Worm (Caenorhabditis elegans) whole organism, L4 larva: Measurements from ENCODE around the gene clec-164.

Source experiments
- F26F4.8 ChIP-seq: fragments of 200-800 bp; sonication (Bioruptor generic); conservative IDR thresholded peaks from 2 replicates; pipeline ENCODE4 v1.3.6; 2022; ENCODE audit warnings: missing genetic modification characterization, missing compliant biosample characterization
- F49E8.2 ChIP-seq: sonication (generic microtip); optimal IDR thresholded peaks from 2 replicates; lab custom pipeline; 2016; ENCODE audit warnings: missing compliant biosample characterization, mild to moderate bottlenecking, missing genetic modification characterization, borderline replicate concordance
- R02D3.7 ChIP-seq: fragments of 150-350 bp; sonication (generic microtip); optimal IDR thresholded peaks from 3 replicates; lab custom pipeline; 2014; ENCODE audit warnings: missing biosample characterization, missing genetic modification characterization
- Y48G9A.11 ChIP-seq: fragments of 200-800 bp; sonication (Bioruptor generic); IDR thresholded peaks from 2 replicates; pipeline ENCODE4 v1.3.6; 2022; ENCODE audit warnings: missing genetic modification reagents, missing genetic modification characterization, missing compliant biosample characterization
- Y75B8A.6 ChIP-seq: fragments of 200-800 bp; sonication (Bioruptor generic); IDR thresholded peaks from 2 replicates; pipeline ENCODE4 v1.3.6; 2022; ENCODE audit warnings: missing genetic modification reagents, missing genetic modification characterization, missing compliant biosample characterization
- ZK337.2 ChIP-seq: fragments of 200-800 bp; sonication (Bioruptor generic); IDR thresholded peaks from 2 replicates; pipeline ENCODE4 v1.3.6; 2022; ENCODE audit warnings: missing genetic modification reagents, missing genetic modification characterization, missing compliant biosample characterization
- attf-4 ChIP-seq: sonication (generic microtip); optimal IDR thresholded peaks from 3 replicates; lab custom pipeline; 2017; ENCODE audit warnings: missing biosample characterization, missing genetic modification characterization
- cey-2 ChIP-seq: sonication (generic microtip); optimal IDR thresholded peaks from 3 replicates; lab custom pipeline; 2017; ENCODE audit warnings: missing genetic modification characterization, mild to moderate bottlenecking, missing compliant biosample characterization, antibody characterized with exemption, borderline replicate concordance; ENCODE audit not compliant: insufficient read depth
- ctbp-1 ChIP-seq: fragments of 200-800 bp; sonication (Bioruptor generic); IDR thresholded peaks from 2 replicates; pipeline ENCODE4 v1.3.6; 2022; ENCODE audit warnings: missing genetic modification reagents, missing genetic modification characterization, missing compliant biosample characterization
- daf-12 ChIP-seq: fragments of 150-350 bp; optimal IDR thresholded peaks from 2 replicates; lab custom pipeline; 2014; ENCODE audit warnings: missing biosample characterization, missing genetic modification reagents, missing genetic modification characterization
- daf-16 ChIP-seq, 3 experiments: sonication (generic microtip); optimal IDR thresholded peaks; 2 replicates each; lab custom pipeline; 2016 to 2017; ENCODE audit warnings: missing genetic modification characterization in 3 of 3, missing genetic modification reagents in 3 of 3, mild to moderate bottlenecking in 2 of 3, missing compliant biosample characterization in 2 of 3, missing biosample characterization in 1 of 3, moderate library complexity in 1 of 3
- daf-8 ChIP-seq: fragments of 200-800 bp; sonication (Bioruptor generic); IDR thresholded peaks from 2 replicates; pipeline ENCODE4 v1.3.6; 2022; ENCODE audit warnings: missing genetic modification characterization, missing compliant biosample characterization
- dmd-6 ChIP-seq: fragments of 200-800 bp; sonication (Bioruptor generic); IDR thresholded peaks from 2 replicates; pipeline ENCODE4 v1.3.6; 2022; ENCODE audit warnings: missing genetic modification reagents, missing genetic modification characterization, missing compliant biosample characterization
- duxl-1 ChIP-seq: sonication (generic microtip); optimal IDR thresholded peaks from 2 replicates; lab custom pipeline; 2016; ENCODE audit warnings: mild to moderate bottlenecking, missing genetic modification characterization, moderate library complexity, missing compliant biosample characterization; ENCODE audit not compliant: poor library complexity
- dve-1 ChIP-seq: sonication (generic microtip); optimal IDR thresholded peaks from 2 replicates; lab custom pipeline; 2017; ENCODE audit warnings: antibody characterized with exemption, mild to moderate bottlenecking, missing genetic modification characterization, missing compliant biosample characterization; ENCODE audit not compliant: insufficient read depth
- egl-27 ChIP-seq: sonication (generic microtip); optimal IDR thresholded peaks from 3 replicates; lab custom pipeline; 2017; ENCODE audit warnings: missing biosample characterization, missing genetic modification reagents, missing genetic modification characterization
- egl-43 ChIP-seq: fragments of 200-800 bp; sonication (Bioruptor generic); IDR thresholded peaks from 2 replicates; pipeline ENCODE4 v1.3.6; 2022; ENCODE audit warnings: missing genetic modification reagents, missing genetic modification characterization, missing compliant biosample characterization
- fos-1 ChIP-seq: fragments of 150-350 bp; optimal IDR thresholded peaks from 2 replicates; lab custom pipeline; 2014; ENCODE audit warnings: missing biosample characterization, missing genetic modification characterization
- hif-1 ChIP-seq, 2 experiments: sonication (generic microtip); optimal IDR thresholded peaks; 2 replicates each; lab custom pipeline; 2016 to 2017; ENCODE audit warnings: missing compliant biosample characterization in 2 of 2, missing genetic modification characterization in 2 of 2, missing genetic modification reagents in 2 of 2, missing genotype in 2 of 2, mild to moderate bottlenecking in 1 of 2
- jun-1 ChIP-seq: fragments of 150-350 bp; optimal IDR thresholded peaks from 2 replicates; lab custom pipeline; 2014; ENCODE audit warnings: missing biosample characterization, missing genetic modification reagents, missing genetic modification characterization
- lim-7 ChIP-seq: fragments of 200-800 bp; sonication (Bioruptor generic); IDR thresholded peaks from 2 replicates; pipeline ENCODE4 v1.3.6; 2022; ENCODE audit warnings: missing genetic modification characterization, missing compliant biosample characterization
- lin-13 ChIP-seq: fragments of 150-350 bp; optimal IDR thresholded peaks from 2 replicates; lab custom pipeline; 2014; ENCODE audit warnings: missing biosample characterization, missing genetic modification reagents, missing genetic modification characterization
- lin-15B ChIP-seq: fragments of 150-350 bp; sonication (generic microtip); optimal IDR thresholded peaks from 3 replicates; lab custom pipeline; 2014; ENCODE audit warnings: missing biosample characterization, missing genetic modification characterization
- lin-29 ChIP-seq: fragments of 200-800 bp; sonication (Bioruptor generic); IDR thresholded peaks from 2 replicates; pipeline ENCODE4 v1.3.6; 2022; ENCODE audit warnings: missing genetic modification reagents, missing genetic modification characterization, missing compliant biosample characterization
- lsy-2 ChIP-seq, 2 experiments: fragments of 150-350 bp in 1 of 2; sonication (generic microtip) in 1 of 2; optimal IDR thresholded peaks; 2 replicates each; lab custom pipeline; 2014 to 2017; ENCODE audit warnings: missing biosample characterization in 2 of 2, missing genetic modification characterization in 2 of 2
- madf-5 ChIP-seq, 2 experiments: fragments of 200-800 bp; sonication (Bioruptor generic); IDR thresholded peaks; 2 replicates each; pipeline ENCODE4 v1.3.6; 2022; ENCODE audit warnings: missing compliant biosample characterization in 2 of 2, missing genetic modification characterization in 2 of 2
- mdl-1 ChIP-seq, 2 experiments: fragments of 150-350 bp in 1 of 2; sonication (generic microtip) in 1 of 2; optimal IDR thresholded peaks; 2 replicates each; lab custom pipeline; 2014 to 2017; ENCODE audit warnings: missing biosample characterization in 2 of 2, missing genetic modification characterization in 2 of 2
- mxl-2 ChIP-seq: fragments of 200-800 bp; sonication (Bioruptor generic); conservative IDR thresholded peaks from 2 replicates; pipeline ENCODE4 v1.3.6; 2022; ENCODE audit warnings: missing genetic modification reagents, missing genetic modification characterization, missing compliant biosample characterization
- mxl-3 ChIP-seq: fragments of 200-800 bp; sonication (Bioruptor generic); optimal IDR thresholded peaks from 2 replicates; lab custom pipeline; 2018; ENCODE audit warnings: mild to moderate bottlenecking, missing genetic modification characterization, missing compliant biosample characterization
- nhr-11 ChIP-seq: fragments of 150-350 bp; optimal IDR thresholded peaks from 2 replicates; lab custom pipeline; 2014; ENCODE audit warnings: missing biosample characterization, missing genetic modification characterization
- nhr-111 ChIP-seq: fragments of 200-800 bp; sonication (Bioruptor generic); optimal IDR thresholded peaks from 2 replicates; lab custom pipeline; 2018; ENCODE audit warnings: mild to moderate bottlenecking, missing genetic modification characterization, missing compliant biosample characterization
- nhr-25 ChIP-seq: sonication (generic microtip); optimal IDR thresholded peaks from 2 replicates; lab custom pipeline; 2017; ENCODE audit warnings: missing genetic modification characterization, mild to moderate bottlenecking, missing compliant biosample characterization, antibody characterized with exemption, moderate library complexity, borderline replicate concordance; ENCODE audit not compliant: insufficient read depth
- nhr-28 ChIP-seq: fragments of 150-350 bp; optimal IDR thresholded peaks from 2 replicates; lab custom pipeline; 2014; ENCODE audit warnings: missing biosample characterization, missing genetic modification characterization
- nhr-41 ChIP-seq: fragments of 200-800 bp; sonication (Bioruptor generic); IDR thresholded peaks from 2 replicates; pipeline ENCODE4 v1.3.6; 2022; ENCODE audit warnings: missing genetic modification reagents, missing genetic modification characterization, missing compliant biosample characterization
- pqm-1 ChIP-seq: sonication (generic microtip); optimal IDR thresholded peaks from 2 replicates; lab custom pipeline; 2017; ENCODE audit warnings: missing biosample characterization, missing genetic modification characterization
- spr-1 ChIP-seq: sonication (generic microtip); optimal IDR thresholded peaks from 2 replicates; lab custom pipeline; 2016; ENCODE audit warnings: mild to moderate bottlenecking, missing genetic modification characterization, missing compliant biosample characterization
- tag-97 ChIP-seq: fragments of 200-800 bp; sonication (Bioruptor generic); IDR thresholded peaks from 2 replicates; pipeline ENCODE4 v1.3.6; 2022; ENCODE audit warnings: missing genetic modification characterization, missing compliant biosample characterization
- unc-62 ChIP-seq, 3 experiments: fragments of 150-350 bp in 1 of 3; sonication (generic microtip); optimal IDR thresholded peaks in 2 of 3; peaks in 1 of 3; 1 replicate in 1 of 3; 2 replicates in 2 of 3; lab custom pipeline; 2014 to 2017; ENCODE audit warnings: missing biosample characterization in 3 of 3, missing genetic modification characterization in 3 of 3, missing genetic modification reagents in 3 of 3, missing genotype in 1 of 3
- vab-7 ChIP-seq: fragments of 200-800 bp; sonication (Bioruptor generic); IDR thresholded peaks from 2 replicates; pipeline ENCODE4 v1.3.6; 2022; ENCODE audit warnings: missing genetic modification reagents, missing genetic modification characterization, missing compliant biosample characterization
- zag-1 ChIP-seq: fragments of 150-350 bp; optimal IDR thresholded peaks from 2 replicates; lab custom pipeline; 2014; ENCODE audit warnings: missing biosample characterization, missing genetic modification characterization
- zip-11 ChIP-seq: fragments of 200-800 bp; sonication (Bioruptor generic); IDR thresholded peaks from 2 replicates; pipeline ENCODE4 v1.3.6; 2022; ENCODE audit warnings: missing genetic modification characterization, missing compliant biosample characterization
- ztf-7 ChIP-seq: fragments of 150-350 bp; optimal IDR thresholded peaks from 2 replicates; lab custom pipeline; 2014; ENCODE audit warnings: missing biosample characterization, missing genetic modification characterization

The clec-164 gene

ce11 chrIV:675471-676159 lies 40.8 kb upstream of the clec-164 start, which contains the start of the genes K11H12.4 and K11H12.10:
TSS of gene K11H12.4 (minus strand) at chrIV:675883.
TSS of gene K11H12.10 (plus strand) at chrIV:676075.
- TF ChIP-seq daf-16 (GFP tag; optimal IDR thresholded peaks at IDR 0.05; lab: Kevin White, UChicago) = no peak
- TF ChIP-seq daf-16 (tag; optimal IDR thresholded peaks at IDR 0.05; lab: Kevin White, UChicago) = peak; percentile 16
- TF ChIP-seq lin-13 (GFP tag; lab: Kevin White, UChicago) = no peak
- TF ChIP-seq unc-62 (GFP tag; optimal IDR thresholded peaks at IDR 0.05 in 1 of 2; lab: Kevin White, UChicago) = peak in 1 of 2 experiments; percentile 92
- no peak for TF ChIP-seq unc-62 (tag; optimal IDR thresholded peaks at IDR 0.05; lab: Kevin White, UChicago)
- peak; percentile 69 for TF ChIP-seq dmd-6 (GFP tag; lab: Robert Waterston, UW)
- peak; percentile 37 for TF ChIP-seq nhr-28 (tag; lab: Kevin White, UChicago)
- no peak for TF ChIP-seq duxl-1 (tag; lab: Kevin White, UChicago)
- peak; percentile 45 for TF ChIP-seq pqm-1 (tag; lab: Kevin White, UChicago)

ce11 chrIV:676280-676679 lies 40.1 kb upstream of the clec-164 start, which contains the start of gene K11H12.5:
TSS of gene K11H12.5 (plus strand) at chrIV:676580.
- TF ChIP-seq F26F4.8 (GFP tag; lab: Robert Waterston, UW) (no peak), egl-43 (GFP tag; lab: Robert Waterston, UW) (no peak), ztf-7 (tag; lab: Kevin White, UChicago) (no peak), zip-11 (GFP tag; lab: Robert Waterston, UW) (no peak), mdl-1 (tag; optimal IDR thresholded peaks at IDR 0.05; lab: Kevin White, UChicago) (no peak), mxl-2 (GFP tag; lab: Robert Waterston, UW) (no peak), lin-29 (no peak), lin-15B (tag; lab: Kevin White, UChicago) (no peak), R02D3.7 (tag; lab: Kevin White, UChicago) (no peak), nhr-25 (tag; lab: Kevin White, UChicago) (no peak), nhr-11 (tag; lab: Kevin White, UChicago) (no peak), unc-62 (GFP tag; optimal IDR thresholded peaks at IDR 0.05 in 1 of 2; lab: Kevin White, UChicago) (no peak), unc-62 (tag; optimal IDR thresholded peaks at IDR 0.05; lab: Kevin White, UChicago) (no peak), dve-1 (no peak), lsy-2 (tag; optimal IDR thresholded peaks at IDR 0.05; lab: Kevin White, UChicago) (no peak), ZK337.2 (GFP tag; lab: Robert Waterston, UW) (no peak), daf-8 (no peak), cey-2 (tag; lab: Kevin White, UChicago) (no peak), madf-5 (GFP tag; IDR thresholded peaks at IDR 0.05; lab: Robert Waterston, UW) (no peak), pqm-1 (tag; lab: Kevin White, UChicago) (no peak), egl-27 (tag; lab: Kevin White, UChicago) (no peak)

ce11 chrIV:682726-683340 lies 33.6 kb upstream of the clec-164 start:
- no peak for TF ChIP-seq jun-1 (tag; lab: Kevin White, UChicago)
- peak; percentile 80; the same call in 1 of the 2 replicates for TF ChIP-seq nhr-41
- peak in 1 of 2 experiments; percentile 62 for TF ChIP-seq hif-1 (tag; optimal IDR thresholded peaks at IDR 0.05; lab: Kevin White, UChicago)
- peak; percentile 2 for TF ChIP-seq F49E8.2 (tag; lab: Kevin White, UChicago)
- TF ChIP-seq attf-4 (tag; lab: Kevin White, UChicago) = no peak
- TF ChIP-seq ztf-7 (tag; lab: Kevin White, UChicago) = peak; percentile 57
- peak; percentile 84 for TF ChIP-seq Y48G9A.11 (GFP tag; lab: Robert Waterston, UW)
- no peak for TF ChIP-seq daf-12 (tag; lab: Kevin White, UChicago)
- peak; percentile 94 for TF ChIP-seq egl-43 (GFP tag; lab: Robert Waterston, UW)
- TF ChIP-seq ctbp-1 = peak; percentile 81
- TF ChIP-seq lim-7 (GFP tag; lab: Robert Waterston, UW) = peak; percentile 95
- TF ChIP-seq pqm-1 (tag; lab: Kevin White, UChicago) = no peak
- 0 out of 2 replicates have a peak, but pooled peaks have one; percentile 75 for TF ChIP-seq Y75B8A.6
- TF ChIP-seq spr-1 (tag; lab: Kevin White, UChicago) = no peak
- TF ChIP-seq tag-97 = no peak
- TF ChIP-seq nhr-111 (GFP tag; lab: Kevin White, UChicago) = peak; percentile 82
- TF ChIP-seq mxl-3 (GFP tag; lab: Kevin White, UChicago) = peak; percentile 77
- no peak for TF ChIP-seq fos-1 (tag; lab: Kevin White, UChicago)
- peak; percentile 48 to 77; a peak in 1 of 4 replicates for TF ChIP-seq madf-5 (GFP tag; IDR thresholded peaks at IDR 0.05; lab: Robert Waterston, UW)
- peak; percentile 81 for TF ChIP-seq vab-7
- TF ChIP-seq zag-1 (tag; lab: Kevin White, UChicago) = no peak
